Fruit fly (Drosophila melanogaster): Measurements from ENCODE around the gene AP-2sigma.

Gene AP-2sigma

dm6 chr3R:21224230-21224629 lies 45.6 kb downstream of the AP-2sigma start:
- TF ChIP-seq CG10669 (GFP tag; optimal IDR thresholded peaks at IDR 0.05) (no peak), esn (GFP tag; optimal IDR thresholded peaks at IDR 0.05) (peak; percentile 67), CG15336 (GFP tag; IDR thresholded peaks at IDR 0.05) (peak; percentile 60), Blimp-1 (GFP tag; optimal IDR thresholded peaks at IDR 0.05) (no peak), vri (GFP tag; optimal IDR thresholded peaks at IDR 0.05) (no peak), Eip78C (GFP tag) (no peak), CG6808 (GFP tag; optimal IDR thresholded peaks at IDR 0.05) (no peak), Ets96B (tag; optimal IDR thresholded peaks at IDR 0.05) (no peak), Sox15 (GFP tag; optimal IDR thresholded peaks at IDR 0.05) (no peak), achi (GFP tag; optimal IDR thresholded peaks at IDR 0.05) (no peak), Gug (GFP tag; IDR thresholded peaks at IDR 0.05) (no peak; the same call in 1 of the 2 replicates), cyc (GFP tag; optimal IDR thresholded peaks at IDR 0.05) (peak; percentile 10), CG7368 (GFP tag; optimal IDR thresholded peaks at IDR 0.05) (no peak), CG8319 (GFP tag; optimal IDR thresholded peaks at IDR 0.05) (no peak), ss (GFP tag; optimal IDR thresholded peaks at IDR 0.05) (no peak), Met (GFP tag; optimal IDR thresholded peaks at IDR 0.05) (no peak), Eip75B (GFP tag; optimal IDR thresholded peaks at IDR 0.05) (no peak), CG32006 (GFP tag; optimal IDR thresholded peaks at IDR 0.05) (no peak), spab (GFP tag; optimal IDR thresholded peaks at IDR 0.05) (no peak), CG16779 (tag; optimal IDR thresholded peaks at IDR 0.05) (no peak), topi (GFP tag; optimal IDR thresholded peaks at IDR 0.05) (peak; percentile 62), CG6276 (GFP tag; optimal IDR thresholded peaks at IDR 0.05) (no peak), Eip93F (GFP tag; optimal IDR thresholded peaks at IDR 0.05) (no peak), CG10631 (GFP tag; optimal IDR thresholded peaks at IDR 0.05) (no peak), CG11902 (GFP tag; optimal IDR thresholded peaks at IDR 0.05) (peak; percentile 27), dac (GFP tag; optimal IDR thresholded peaks at IDR 0.05) (no peak), fd59A (GFP tag; optimal IDR thresholded peaks at IDR 0.05) (no peak), fkh (GFP tag; optimal IDR thresholded peaks at IDR 0.05) (peak; percentile 89), CG3032 (tag; optimal IDR thresholded peaks at IDR 0.05) (no peak), Ets21C (GFP tag; optimal IDR thresholded peaks at IDR 0.05) (peak; percentile 15), CG34406 (GFP tag; optimal IDR thresholded peaks at IDR 0.05) (peak; percentile 50), lz (GFP tag; optimal IDR thresholded peaks at IDR 0.05) (peak; percentile 59), OdsH (GFP tag; optimal IDR thresholded peaks at IDR 0.05) (no peak), CG6854 (GFP tag; optimal IDR thresholded peaks at IDR 0.05) (no peak), CG3919 (GFP tag; optimal IDR thresholded peaks at IDR 0.05) (peak; percentile 56), CG8632 (GFP tag; optimal IDR thresholded peaks at IDR 0.05) (peak; percentile 44), Sox102F (GFP tag; optimal IDR thresholded peaks at IDR 0.05) (no peak), net (GFP tag; optimal IDR thresholded peaks at IDR 0.05) (peak; percentile 46), CG4318 (GFP tag; optimal IDR thresholded peaks at IDR 0.05) (no peak), Smox (GFP tag; optimal IDR thresholded peaks at IDR 0.05) (no peak), CG1621 (tag; optimal IDR thresholded peaks at IDR 0.05) (no peak), CG9139 (GFP tag; optimal IDR thresholded peaks at IDR 0.05) (peak; percentile 14), CG11294 (GFP tag; IDR thresholded peaks at IDR 0.05) (no peak), acj6 (GFP tag; optimal IDR thresholded peaks at IDR 0.05) (peak; percentile 56), CG11762 (GFP tag; optimal IDR thresholded peaks at IDR 0.05; ENCODE audit: insufficient read depth) (no peak), Hr38 (GFP tag; optimal IDR thresholded peaks at IDR 0.05) (no peak), salr (GFP tag; optimal IDR thresholded peaks at IDR 0.05) (no peak), dsx (GFP tag; optimal IDR thresholded peaks at IDR 0.05; ENCODE audit: poor library complexity, severe bottlenecking) (no peak), Hr4 (GFP tag; optimal IDR thresholded peaks at IDR 0.05) (no peak), Hr39 (GFP tag; optimal IDR thresholded peaks at IDR 0.05) (peak; percentile 49), Sox14 (GFP tag; optimal IDR thresholded peaks at IDR 0.05) (peak; percentile 69), fd85E (GFP tag; optimal IDR thresholded peaks at IDR 0.05) (no peak), pdm3 (GFP tag; optimal IDR thresholded peaks at IDR 0.05) (no peak)
